Worm (Caenorhabditis elegans) whole organism, L1 larva: ENCODE results near the gene F09E10.1.
A peak's percentile ranks its signal among the peaks of the same experiment; 100 is the strongest.

Experiments
- C16A3.4 ChIP-seq: fragments of 150-350 bp; optimal IDR thresholded peaks from 2 replicates; lab custom pipeline; 2014; ENCODE audit warnings: missing biosample characterization, missing genetic modification characterization
- C34B4.2 ChIP-seq: sonication (generic microtip); optimal IDR thresholded peaks from 2 replicates; lab custom pipeline; 2017; ENCODE audit warnings: mild to moderate bottlenecking, missing genetic modification characterization, missing compliant biosample characterization
- alr-1 ChIP-seq: fragments of 200-800 bp; sonication (Bioruptor generic); optimal IDR thresholded peaks from 2 replicates; lab custom pipeline; 2018; ENCODE audit warnings: borderline replicate concordance, mild to moderate bottlenecking, missing genetic modification characterization, missing compliant biosample characterization
- ama-1 ChIP-seq: fragments of 150-350 bp; optimal IDR thresholded peaks from 2 replicates; lab custom pipeline; 2014
- ceh-8 ChIP-seq: fragments of 200-800 bp; sonication (Bioruptor generic); optimal IDR thresholded peaks from 2 replicates; lab custom pipeline; 2018; ENCODE audit warnings: mild to moderate bottlenecking, missing genetic modification characterization, moderate library complexity, missing compliant biosample characterization
- ceh-82 ChIP-seq, 3 experiments: fragments of 150-350 bp in 1 of 3; sonication (generic microtip) in 2 of 3; optimal IDR thresholded peaks; 2 replicates each; lab custom pipeline; 2014 to 2017; ENCODE audit warnings: missing biosample characterization in 3 of 3, missing genetic modification characterization in 3 of 3
- dsc-1 ChIP-seq: sonication (generic microtip); optimal IDR thresholded peaks from 2 replicates; lab custom pipeline; 2016; ENCODE audit warnings: mild to moderate bottlenecking, missing genetic modification characterization, missing compliant biosample characterization
- efl-1 ChIP-seq, 4 experiments: fragments of 150-350 bp; optimal IDR thresholded peaks in 3 of 4; peaks in 1 of 4; 1 replicate in 1 of 4; 2 replicates in 3 of 4; lab custom pipeline; 2014; ENCODE audit warnings: missing biosample characterization in 2 of 4, missing genetic modification characterization in 2 of 4, missing genetic modification reagents in 2 of 4
- egl-13 ChIP-seq: sonication (generic microtip); optimal IDR thresholded peaks from 2 replicates; lab custom pipeline; 2016; ENCODE audit warnings: missing genotype, missing genetic modification reagents, missing genetic modification characterization, missing compliant biosample characterization
- elt-2 ChIP-seq: sonication (generic microtip); optimal IDR thresholded peaks from 2 replicates; lab custom pipeline; 2016; ENCODE audit warnings: missing genetic modification characterization, mild to moderate bottlenecking, inconsistent platforms, missing compliant biosample characterization, missing genetic modification reagents
- grh-1 ChIP-seq: fragments of 200-800 bp; sonication (Bioruptor generic); IDR thresholded peaks from 2 replicates; pipeline ENCODE4 v1.3.6; 2022; ENCODE audit warnings: missing genetic modification reagents, missing genetic modification characterization, missing compliant biosample characterization
- hlh-4 ChIP-seq: sonication (generic microtip); optimal IDR thresholded peaks from 2 replicates; lab custom pipeline; 2016; ENCODE audit warnings: mild to moderate bottlenecking, missing genetic modification characterization, missing compliant biosample characterization
- irx-1 ChIP-seq: sonication (generic microtip); optimal IDR thresholded peaks from 2 replicates; lab custom pipeline; 2016; ENCODE audit warnings: missing genetic modification characterization, missing compliant biosample characterization
- lin-13 ChIP-seq: fragments of 150-350 bp; optimal IDR thresholded peaks from 2 replicates; lab custom pipeline; 2014; ENCODE audit warnings: missing biosample characterization, missing genetic modification reagents, missing genetic modification characterization
- lin-14 ChIP-seq: fragments of 200-800 bp; sonication (Bioruptor generic); optimal IDR thresholded peaks from 2 replicates; lab custom pipeline; 2018; ENCODE audit warnings: mild to moderate bottlenecking, missing genetic modification characterization, moderate library complexity, missing compliant biosample characterization
- lin-35 ChIP-seq, 2 experiments: fragments of 150-350 bp; optimal IDR thresholded peaks; 2 replicates each; lab custom pipeline; 2014; ENCODE audit warnings: missing biosample characterization in 2 of 2, missing genetic modification characterization in 2 of 2, missing genetic modification reagents in 2 of 2
- lsy-2 ChIP-seq, 2 experiments: fragments of 150-350 bp; optimal IDR thresholded peaks; 2 replicates each; lab custom pipeline; 2014; ENCODE audit warnings: missing biosample characterization in 2 of 2, missing genetic modification characterization in 2 of 2
- mdl-1 ChIP-seq, 2 experiments: fragments of 150-350 bp; optimal IDR thresholded peaks; 2 replicates each; lab custom pipeline; 2014 to 2017; ENCODE audit warnings: missing biosample characterization in 2 of 2, missing genetic modification characterization in 2 of 2, inconsistent platforms in 1 of 2
- mep-1 ChIP-seq: fragments of 150-350 bp; optimal IDR thresholded peaks from 2 replicates; lab custom pipeline; 2014; ENCODE audit warnings: missing biosample characterization, missing genetic modification characterization
- nhr-19 ChIP-seq: fragments of 200-800 bp; sonication (Bioruptor generic); conservative IDR thresholded peaks from 2 replicates; pipeline ENCODE4 v1.3.6; 2022; ENCODE audit warnings: missing genetic modification characterization, missing compliant biosample characterization
- nhr-47 ChIP-seq: sonication (generic microtip); optimal IDR thresholded peaks from 2 replicates; lab custom pipeline; 2016; ENCODE audit warnings: mild to moderate bottlenecking, missing genetic modification characterization, moderate library complexity, missing compliant biosample characterization
- nhr-71 ChIP-seq: sonication (generic microtip); optimal IDR thresholded peaks from 2 replicates; lab custom pipeline; 2016; ENCODE audit warnings: mild to moderate bottlenecking, missing genetic modification characterization, moderate library complexity, missing compliant biosample characterization
- nhr-85 ChIP-seq: sonication (generic microtip); peaks from one replicate; lab custom pipeline; 2016; ENCODE audit warnings: missing genetic modification characterization, inconsistent platforms, missing compliant biosample characterization
- pax-3 ChIP-seq: fragments of 200-800 bp; sonication (Bioruptor generic); optimal IDR thresholded peaks from 2 replicates; lab custom pipeline; 2018; ENCODE audit warnings: mild to moderate bottlenecking, missing genetic modification characterization, moderate library complexity, missing compliant biosample characterization
- rnt-1 ChIP-seq: sonication (generic microtip); optimal IDR thresholded peaks from 2 replicates; lab custom pipeline; 2016; ENCODE audit warnings: mild to moderate bottlenecking, missing genetic modification characterization, moderate library complexity, missing compliant biosample characterization
- skn-1 ChIP-seq: fragments of 150-350 bp; optimal IDR thresholded peaks from 2 replicates; lab custom pipeline; 2014; ENCODE audit warnings: missing biosample characterization, missing genetic modification characterization
- snpc-4 ChIP-seq: fragments of 150-350 bp; optimal IDR thresholded peaks from 2 replicates; lab custom pipeline; 2014; ENCODE audit warnings: missing biosample characterization, missing genetic modification characterization
- snu-23 ChIP-seq: sonication (generic microtip); optimal IDR thresholded peaks from 2 replicates; lab custom pipeline; 2016; ENCODE audit warnings: missing genetic modification characterization, missing compliant biosample characterization
- sptf-1 ChIP-seq: fragments of 150-350 bp; optimal IDR thresholded peaks from 2 replicates; lab custom pipeline; 2014; ENCODE audit warnings: missing biosample characterization, missing genetic modification characterization
- swsn-7 ChIP-seq: sonication (generic microtip); optimal IDR thresholded peaks from 2 replicates; lab custom pipeline; 2016; ENCODE audit warnings: missing genetic modification characterization, missing compliant biosample characterization
- unc-62 ChIP-seq: fragments of 150-350 bp; optimal IDR thresholded peaks from 2 replicates; lab custom pipeline; 2014; ENCODE audit warnings: missing biosample characterization, missing genetic modification reagents, missing genetic modification characterization
- vab-15 ChIP-seq: sonication (generic microtip); optimal IDR thresholded peaks from 2 replicates; lab custom pipeline; 2017; ENCODE audit warnings: missing genotype, mild to moderate bottlenecking, missing genetic modification characterization, missing compliant biosample characterization
- xbp-1 ChIP-seq: sonication (generic microtip); optimal IDR thresholded peaks from 2 replicates; lab custom pipeline; 2016; ENCODE audit warnings: missing genetic modification characterization, missing compliant biosample characterization
- zag-1 ChIP-seq: fragments of 150-350 bp; optimal IDR thresholded peaks from 2 replicates; lab custom pipeline; 2014; ENCODE audit warnings: missing biosample characterization, missing genetic modification characterization
- ztf-4 ChIP-seq: fragments of 150-350 bp; optimal IDR thresholded peaks from 2 replicates; lab custom pipeline; 2014; ENCODE audit warnings: missing biosample characterization, missing genetic modification characterization

Gene F09E10.1

DNA sequence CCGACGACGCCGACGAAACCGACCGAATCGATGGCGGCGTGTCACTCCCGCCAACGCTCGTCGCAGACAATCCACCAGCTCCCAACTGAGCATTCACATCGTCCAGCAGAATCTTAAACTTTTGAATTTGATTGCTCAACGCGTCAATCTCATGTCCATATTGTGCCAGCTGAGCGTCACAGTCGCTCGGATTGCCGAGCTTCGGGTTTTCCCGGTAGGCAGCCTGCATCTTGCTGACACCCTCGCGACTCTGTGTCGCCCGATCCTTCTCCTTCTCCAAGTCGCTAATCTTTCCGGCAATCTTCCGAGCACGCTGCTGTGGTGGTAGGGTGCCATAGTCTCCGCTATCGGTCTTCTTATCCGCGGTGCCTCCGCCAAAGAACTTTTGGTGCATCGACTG is 9.7 kb downstream of the F09E10.1 start:
- TF ChIP-seq nhr-47: no peak
- no peak for TF ChIP-seq xbp-1 (tag; lab: Kevin White, UChicago)
- TF ChIP-seq nhr-85 (tag; lab: Kevin White, UChicago): no peak
- no peak for TF ChIP-seq nhr-19
- no peak for TF ChIP-seq snu-23 (GFP tag; lab: Kevin White, UChicago)
- no peak for TF ChIP-seq irx-1
- TF ChIP-seq ceh-8: no peak
- TF ChIP-seq alr-1 (tag; lab: Kevin White, UChicago): no peak
- TF ChIP-seq elt-2 (tag; lab: Kevin White, UChicago): no peak

DNA sequence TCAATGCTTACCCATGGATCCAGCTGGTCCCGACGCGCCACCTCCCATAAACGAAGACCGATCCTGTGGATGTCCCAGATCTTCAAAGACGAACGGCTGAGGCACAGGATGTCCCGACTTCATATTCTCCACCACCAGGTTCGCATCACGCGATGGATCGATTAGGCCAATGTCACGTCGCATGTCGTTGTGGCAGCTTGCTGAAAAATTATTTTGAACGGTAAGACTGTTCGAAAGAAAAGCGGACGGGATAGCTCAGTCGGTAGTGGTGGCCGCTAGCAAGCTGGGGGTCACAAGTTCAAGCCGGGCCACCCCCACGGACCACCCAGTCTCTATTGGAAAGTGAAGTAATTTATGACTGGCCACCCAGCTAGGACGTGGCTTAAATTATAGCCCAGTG is 10.6 kb downstream of the F09E10.1 start:
- TF ChIP-seq skn-1 (tag; lab: Kevin White, UChicago) (no peak), mep-1 (tag; lab: Kevin White, UChicago) (no peak), egl-13 (no peak), pax-3 (no peak)

ce11 chrX:1516574-1516973 is 14.0 kb downstream of the F09E10.1 start:
- TF ChIP-seq nhr-19 (no peak), snu-23 (GFP tag; lab: Kevin White, UChicago) (no peak), unc-62 (GFP tag; lab: Kevin White, UChicago) (no peak), C16A3.4 (tag; lab: Kevin White, UChicago) (no peak), snpc-4 (tag; lab: Kevin White, UChicago) (peak; percentile 84), sptf-1 (tag; lab: Kevin White, UChicago) (no peak)

DNA sequence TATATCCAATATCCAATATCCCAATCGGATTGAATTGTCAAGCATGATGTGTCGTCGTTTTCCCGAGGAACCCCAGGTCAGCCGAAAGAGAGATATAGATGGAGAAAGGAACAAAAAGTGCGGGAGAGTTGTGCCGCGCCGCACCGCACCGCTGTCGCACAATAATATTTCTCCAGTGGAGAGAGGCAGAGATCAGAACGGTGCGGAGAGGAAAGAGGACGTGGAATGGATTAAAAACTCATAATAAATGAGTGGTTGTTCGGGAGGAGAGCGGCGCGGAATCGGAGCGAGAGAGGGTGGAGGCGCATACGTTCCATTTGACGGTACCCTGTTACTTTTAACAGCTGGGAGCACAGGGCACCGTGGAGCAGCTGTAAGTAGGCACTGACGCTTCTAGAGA is 14.9 kb downstream of the F09E10.1 start:
- TF ChIP-seq C34B4.2 (tag; lab: Kevin White, UChicago) (no peak), ama-1 (lab: Kevin White, UChicago) (no peak), hlh-4 (tag; lab: Kevin White, UChicago) (no peak)

DNA sequence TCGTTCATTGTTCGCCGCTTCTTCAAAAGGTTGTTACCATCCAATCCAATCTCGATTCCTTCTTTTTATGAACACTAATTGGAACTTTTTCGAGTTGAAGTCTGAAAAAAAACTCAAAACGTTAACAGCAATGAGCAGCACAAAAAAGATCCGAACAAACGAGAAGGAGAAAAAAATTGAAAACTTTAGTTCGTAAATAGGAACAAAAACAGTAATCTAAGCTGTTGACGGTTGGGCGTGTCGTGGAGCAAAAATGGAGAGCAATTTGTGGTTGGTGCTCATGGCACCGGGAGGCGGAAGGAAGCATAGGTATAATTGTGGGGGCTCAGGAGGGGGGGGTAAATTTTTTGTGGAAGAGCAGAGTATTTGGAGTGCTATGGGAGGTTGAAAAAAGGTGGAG is 18.8 kb downstream of the F09E10.1 start, which contains the start of gene toca-1:
TSS of gene toca-1 (minus strand) at position 101 of the 400 bp plus-strand sequence.
- TF ChIP-seq lin-35 (GFP tag; optimal IDR thresholded peaks at IDR 0.05; lab: Kevin White, UChicago) (no peak), ztf-4 (tag; lab: Kevin White, UChicago) (no peak), vab-15 (tag; lab: Kevin White, UChicago) (no peak)

DNA sequence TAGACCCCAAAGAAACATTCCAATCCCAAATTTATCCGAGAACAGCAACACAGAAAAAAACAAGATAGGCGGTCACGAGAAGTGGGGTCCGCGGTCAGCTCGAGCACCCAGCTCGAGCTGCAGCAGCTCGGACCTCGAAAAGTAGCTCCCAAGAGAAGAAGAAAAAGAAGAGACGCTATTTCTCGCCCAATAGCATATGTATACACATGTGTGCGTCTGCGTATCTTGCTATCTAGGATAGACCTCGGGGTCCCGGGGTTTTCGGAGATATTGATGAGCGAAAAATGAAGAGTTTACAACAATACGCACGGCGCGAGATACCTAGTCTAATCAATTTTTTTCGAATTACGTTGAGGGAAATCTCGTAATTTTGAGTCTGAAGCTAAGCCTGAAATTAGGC is 19.5 kb downstream of the F09E10.1 start:
- TF ChIP-seq mdl-1 (tag; optimal IDR thresholded peaks at IDR 0.05; lab: Kevin White, UChicago) (peak in 1 of 2 experiments; percentile 12), lin-35 (GFP tag; optimal IDR thresholded peaks at IDR 0.05; lab: Kevin White, UChicago) (peak in 1 of 2 experiments; percentile 8), ceh-82 (tag; optimal IDR thresholded peaks at IDR 0.05; lab: Kevin White, UChicago) (peak in 2 of 3 experiments; percentile 3 to 42), nhr-71 (tag; lab: Kevin White, UChicago) (peak; percentile 59), lin-13 (no peak), efl-1 (optimal IDR thresholded peaks at IDR 0.05; lab: Kevin White, UChicago) (peak in 1 of 2 experiments; percentile 9), efl-1 (GFP tag; optimal IDR thresholded peaks at IDR 0.05 in 1 of 2; lab: Kevin White, UChicago) (no peak), snu-23 (GFP tag; lab: Kevin White, UChicago) (peak; percentile 44), lsy-2 (tag; optimal IDR thresholded peaks at IDR 0.05; lab: Kevin White, UChicago) (peak; percentile 21 to 38), lin-14 (GFP tag; lab: Kevin White, UChicago) (peak; percentile 82), nhr-19 (peak; percentile 24; the same call in 1 of the 2 replicates), zag-1 (tag; lab: Kevin White, UChicago) (no peak), dsc-1 (tag; lab: Kevin White, UChicago) (peak; percentile 25), rnt-1 (tag; lab: Kevin White, UChicago) (peak; percentile 67), grh-1 (no peak), swsn-7 (tag; lab: Kevin White, UChicago) (peak; percentile 4), skn-1 (tag; lab: Kevin White, UChicago) (peak; percentile 10)
